Worm (Caenorhabditis elegans): ENCODE results near the gene srh-166.

DNA sequence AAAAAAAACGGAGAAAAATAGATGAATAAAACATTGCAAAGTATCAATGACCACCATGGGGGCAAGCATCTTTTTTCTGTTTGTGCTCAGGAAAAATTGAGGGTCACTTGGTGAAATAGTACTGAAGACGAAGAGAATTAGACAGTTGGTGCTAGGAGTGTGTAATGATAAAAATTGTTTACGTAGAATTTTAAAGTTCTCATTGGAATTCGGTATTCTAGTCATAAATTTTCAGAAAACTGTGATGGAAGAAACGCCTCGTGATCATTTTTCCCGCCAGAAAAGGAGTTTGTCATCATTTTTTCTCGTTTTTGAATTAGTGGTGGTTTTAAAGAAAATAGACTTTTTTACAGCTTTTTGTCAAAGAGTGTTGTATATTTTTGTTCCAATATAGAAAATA, 18.9 kb upstream of the srh-166 start:
- TF ChIP-seq mel-28 (tag; optimal IDR thresholded peaks at IDR 0.05; ENCODE audit: borderline replicate concordance) (no peak), B0261.1 (tag; optimal IDR thresholded peaks at IDR 0.05) (no peak), unc-62 (GFP tag; optimal IDR thresholded peaks at IDR 0.05) (no peak), egrh-3 (GFP tag; IDR thresholded peaks at IDR 0.05) (no peak), snpc-1.3 (tag; optimal IDR thresholded peaks at IDR 0.05; ENCODE audit: insufficient read depth) (no peak), K12H6.12 (tag; optimal IDR thresholded peaks at IDR 0.05) (no peak), repo-1 (tag; optimal IDR thresholded peaks at IDR 0.05) (no peak), egl-18 (GFP tag; IDR thresholded peaks at IDR 0.05) (no peak)
